Worm (Caenorhabditis elegans) whole organism, late embryonic: Measurements from ENCODE around the gene F42G2.5.

ENCODE experiments used
- K09A11.1 ChIP-seq: sonication (generic microtip); optimal IDR thresholded peaks from 2 replicates; lab custom pipeline; 2017; ENCODE audit warnings: antibody characterized with exemption, mild to moderate bottlenecking, missing genetic modification characterization, missing compliant biosample characterization; ENCODE audit not compliant: insufficient read depth
- ama-1 ChIP-seq: fragments of 150-350 bp; optimal IDR thresholded peaks from 2 replicates; lab custom pipeline; 2014
- ceh-2 ChIP-seq: sonication (generic microtip); optimal IDR thresholded peaks from 2 replicates; lab custom pipeline; 2016; ENCODE audit warnings: missing genotype, missing genetic modification characterization, missing compliant biosample characterization
- gmeb-2 ChIP-seq: sonication (generic microtip); optimal IDR thresholded peaks from 2 replicates; lab custom pipeline; 2016; ENCODE audit warnings: missing genetic modification characterization, inconsistent platforms, missing compliant biosample characterization
- unc-42 ChIP-seq: sonication (generic microtip); optimal IDR thresholded peaks from 2 replicates; lab custom pipeline; 2016; ENCODE audit warnings: missing genotype, missing genetic modification characterization, missing compliant biosample characterization

ce11 chrII:2412649-2413048 lies 5.1 kb downstream of the F42G2.5 start, which contains the start of gene fbxa-182:
- TF ChIP-seq gmeb-2 (no peak), K09A11.1 (tag; lab: Kevin White, UChicago) (no peak), ama-1 (lab: Kevin White, UChicago) (no peak), unc-42 (tag; lab: Kevin White, UChicago) (no peak), ceh-2 (tag; lab: Kevin White, UChicago) (no peak)
